Worm (Caenorhabditis elegans) whole organism, young adult: ENCODE results near the gene C24G6.8.
A peak's percentile ranks its signal among the peaks of the same experiment; 100 is the strongest.

Experiments used
- B0261.1 ChIP-seq: sonication (generic microtip); optimal IDR thresholded peaks from 2 replicates; lab custom pipeline; 2016; ENCODE audit warnings: mild to moderate bottlenecking, missing genetic modification characterization, moderate library complexity, missing compliant biosample characterization
- F10E7.11 ChIP-seq: sonication (generic microtip); optimal IDR thresholded peaks from 2 replicates; lab custom pipeline; 2017; ENCODE audit warnings: mild to moderate bottlenecking, missing genetic modification characterization, moderate library complexity, missing compliant biosample characterization
- F22D6.2 ChIP-seq: sonication (generic microtip); optimal IDR thresholded peaks from 2 replicates; lab custom pipeline; 2016; ENCODE audit warnings: mild to moderate bottlenecking, missing genetic modification characterization, missing compliant biosample characterization
- F37B4.10 ChIP-seq: fragments of 200-800 bp; sonication (Bioruptor generic); IDR thresholded peaks from 2 replicates; pipeline ENCODE4 v1.3.6; 2022; ENCODE audit warnings: missing genetic modification characterization, missing compliant biosample characterization
- F52B5.7 ChIP-seq: sonication (generic microtip); optimal IDR thresholded peaks from 2 replicates; lab custom pipeline; 2016; ENCODE audit warnings: mild to moderate bottlenecking, missing genetic modification characterization, missing compliant biosample characterization
- F57A8.1 ChIP-seq: fragments of 200-800 bp; sonication (Bioruptor generic); optimal IDR thresholded peaks from 2 replicates; lab custom pipeline; 2018; ENCODE audit warnings: mild to moderate bottlenecking, missing genetic modification characterization, moderate library complexity, missing compliant biosample characterization
- F57C9.4 ChIP-seq: sonication (generic microtip); optimal IDR thresholded peaks from 2 replicates; lab custom pipeline; 2017; ENCODE audit warnings: mild to moderate bottlenecking, missing genetic modification characterization, missing compliant biosample characterization
- T07F8.4 ChIP-seq: sonication (generic microtip); optimal IDR thresholded peaks from 2 replicates; lab custom pipeline; 2016; ENCODE audit warnings: mild to moderate bottlenecking, missing genetic modification characterization, moderate library complexity, missing compliant biosample characterization
- Y67H2A.10 ChIP-seq: fragments of 200-800 bp; sonication (Bioruptor generic); conservative IDR thresholded peaks from 2 replicates; pipeline ENCODE4 v1.3.6; 2022; ENCODE audit warnings: missing genetic modification reagents, missing genetic modification characterization, missing compliant biosample characterization
- akir-1 ChIP-seq: fragments of 200-800 bp; sonication (Bioruptor generic); optimal IDR thresholded peaks from 2 replicates; lab custom pipeline; 2018; ENCODE audit warnings: mild to moderate bottlenecking, missing genetic modification characterization, moderate library complexity, missing compliant biosample characterization
- ama-1 ChIP-seq, 3 experiments: fragments of 150-350 bp in 1 of 3; sonication (generic microtip) in 2 of 3; optimal IDR thresholded peaks; 2 replicates each; lab custom pipeline; 2014 to 2018; ENCODE audit warnings: missing biosample characterization in 2 of 3, missing genetic modification characterization in 2 of 3, missing genetic modification reagents in 2 of 3
- aptf-3 ChIP-seq: fragments of 200-800 bp; sonication (Bioruptor generic); IDR thresholded peaks from 2 replicates; pipeline ENCODE4 v1.3.6; 2022; ENCODE audit warnings: missing genetic modification characterization, missing compliant biosample characterization
- athp-1 ChIP-seq: sonication (generic microtip); optimal IDR thresholded peaks from 2 replicates; lab custom pipeline; 2017; ENCODE audit warnings: mild to moderate bottlenecking, missing genetic modification characterization, missing compliant biosample characterization
- attf-5 ChIP-seq: fragments of 200-800 bp; sonication (Bioruptor generic); optimal IDR thresholded peaks from 2 replicates; lab custom pipeline; 2018; ENCODE audit warnings: mild to moderate bottlenecking, missing genetic modification characterization, missing compliant biosample characterization
- attf-6 ChIP-seq: fragments of 200-800 bp; sonication (Bioruptor generic); IDR thresholded peaks from 2 replicates; pipeline ENCODE4 v1.3.6; 2022; ENCODE audit warnings: missing genetic modification reagents, missing genetic modification characterization, missing compliant biosample characterization
- bed-1 ChIP-seq: fragments of 200-800 bp; sonication (Bioruptor generic); IDR thresholded peaks from 2 replicates; pipeline ENCODE4 v1.3.6; 2022; ENCODE audit warnings: missing genetic modification reagents, missing genetic modification characterization, missing compliant biosample characterization
- cebp-1 ChIP-seq, 2 experiments: fragments of 200-800 bp in 1 of 2; sonication (Bioruptor generic) in 1 of 2; sonication (generic microtip) in 1 of 2; IDR thresholded peaks in 1 of 2; optimal IDR thresholded peaks in 1 of 2; 2 replicates each; pipeline versions ENCODE4 v1.3.6 to Lab custom; 2017 to 2022; ENCODE audit warnings: missing compliant biosample characterization in 2 of 2, missing genetic modification characterization in 2 of 2, mild to moderate bottlenecking in 1 of 2, missing genetic modification reagents in 1 of 2, moderate library complexity in 1 of 2
- ceh-100 ChIP-seq: fragments of 200-800 bp; sonication (Bioruptor generic); IDR thresholded peaks from 2 replicates; pipeline ENCODE4 v1.3.6; 2022; ENCODE audit warnings: missing genetic modification reagents, missing genetic modification characterization, missing compliant biosample characterization
- ceh-27 ChIP-seq: fragments of 200-800 bp; sonication (Bioruptor generic); optimal IDR thresholded peaks from 2 replicates; lab custom pipeline; 2018; ENCODE audit warnings: mild to moderate bottlenecking, missing genetic modification characterization, moderate library complexity, missing compliant biosample characterization
- dox-1 ChIP-seq: fragments of 200-800 bp; sonication (Bioruptor generic); IDR thresholded peaks from 2 replicates; pipeline ENCODE4 v1.3.6; 2022; ENCODE audit warnings: missing genetic modification reagents, missing genetic modification characterization, missing compliant biosample characterization
- dpl-1 ChIP-seq: fragments of 150-350 bp; optimal IDR thresholded peaks from 2 replicates; lab custom pipeline; 2014; ENCODE audit warnings: missing biosample characterization, missing genetic modification reagents, missing genetic modification characterization
- egl-44 ChIP-seq: fragments of 200-800 bp; sonication (Bioruptor generic); IDR thresholded peaks from 2 replicates; pipeline ENCODE4 v1.3.6; 2022; ENCODE audit warnings: missing genetic modification reagents, missing genetic modification characterization, missing compliant biosample characterization
- egrh-3 ChIP-seq: fragments of 200-800 bp; sonication (Bioruptor generic); IDR thresholded peaks from 2 replicates; pipeline ENCODE4 v1.3.6; 2022; ENCODE audit warnings: missing genetic modification reagents, missing genetic modification characterization, missing compliant biosample characterization
- ets-4 ChIP-seq: fragments of 200-800 bp; sonication (Bioruptor generic); optimal IDR thresholded peaks from 2 replicates; lab custom pipeline; 2018; ENCODE audit warnings: mild to moderate bottlenecking, missing genetic modification characterization, missing compliant biosample characterization
- gei-17 ChIP-seq: fragments of 200-800 bp; sonication (Bioruptor generic); optimal IDR thresholded peaks from 2 replicates; lab custom pipeline; 2018; ENCODE audit warnings: mild to moderate bottlenecking, missing genetic modification characterization, missing compliant biosample characterization
- him-1 ChIP-seq: sonication (generic microtip); optimal IDR thresholded peaks from 2 replicates; lab custom pipeline; 2016; ENCODE audit warnings: missing genotype, missing genetic modification reagents, missing genetic modification characterization, missing compliant biosample characterization
- lin-54 ChIP-seq: fragments of 200-800 bp; sonication (Bioruptor generic); optimal IDR thresholded peaks from 2 replicates; lab custom pipeline; 2018; ENCODE audit warnings: mild to moderate bottlenecking, missing genetic modification characterization, missing compliant biosample characterization
- lsy-27 ChIP-seq: sonication (generic microtip); optimal IDR thresholded peaks from 2 replicates; lab custom pipeline; 2017; ENCODE audit warnings: missing genetic modification characterization, mild to moderate bottlenecking, missing compliant biosample characterization, antibody characterized with exemption, missing genotype, borderline replicate concordance; ENCODE audit not compliant: insufficient read depth
- madf-10 ChIP-seq: sonication (generic microtip); optimal IDR thresholded peaks from 2 replicates; lab custom pipeline; 2016; ENCODE audit warnings: mild to moderate bottlenecking, missing genetic modification characterization, missing compliant biosample characterization
- madf-3 ChIP-seq: fragments of 200-800 bp; sonication (Bioruptor generic); IDR thresholded peaks from 2 replicates; pipeline ENCODE4 v1.3.6; 2022; ENCODE audit warnings: missing genetic modification reagents, missing genetic modification characterization, missing compliant biosample characterization
- madf-8 ChIP-seq: fragments of 200-800 bp; sonication (Bioruptor generic); conservative IDR thresholded peaks from 2 replicates; pipeline ENCODE4 v1.3.6; 2022; ENCODE audit warnings: missing genetic modification reagents, missing genetic modification characterization, missing compliant biosample characterization
- nfya-2 ChIP-seq: fragments of 200-800 bp; sonication (Bioruptor generic); IDR thresholded peaks from 2 replicates; pipeline ENCODE4 v1.3.6; 2022; ENCODE audit warnings: missing genetic modification reagents, missing genetic modification characterization, missing compliant biosample characterization
- nfyb-1 ChIP-seq: fragments of 200-800 bp; sonication (Bioruptor generic); IDR thresholded peaks from 2 replicates; pipeline ENCODE4 v1.3.6; 2022; ENCODE audit warnings: missing genetic modification reagents, missing genetic modification characterization, missing compliant biosample characterization
- nhr-27 ChIP-seq: fragments of 200-800 bp; sonication (Bioruptor generic); optimal IDR thresholded peaks from 2 replicates; lab custom pipeline; 2018; ENCODE audit warnings: mild to moderate bottlenecking, missing genetic modification characterization, moderate library complexity, missing compliant biosample characterization
- nhr-80 ChIP-seq: sonication (generic microtip); optimal IDR thresholded peaks from 2 replicates; lab custom pipeline; 2016; ENCODE audit warnings: missing genetic modification characterization, missing compliant biosample characterization
- rec-8 ChIP-seq, 2 experiments: sonication (generic microtip); optimal IDR thresholded peaks; 2 replicates each; lab custom pipeline; 2016; ENCODE audit warnings: mild to moderate bottlenecking in 2 of 2, missing genetic modification characterization in 2 of 2, missing genetic modification reagents in 2 of 2, missing genotype in 2 of 2, missing biosample characterization in 1 of 2, missing compliant biosample characterization in 1 of 2, moderate library complexity in 1 of 2
- snpc-1.3 ChIP-seq: sonication (generic microtip); optimal IDR thresholded peaks from 2 replicates; lab custom pipeline; 2017; ENCODE audit warnings: missing genetic modification characterization, mild to moderate bottlenecking, missing compliant biosample characterization, antibody characterized with exemption, moderate library complexity, missing genotype, missing genetic modification reagents; ENCODE audit not compliant: insufficient read depth
- snpc-3.4 ChIP-seq: sonication (generic microtip); optimal IDR thresholded peaks from 2 replicates; lab custom pipeline; 2017; ENCODE audit warnings: missing genetic modification characterization, mild to moderate bottlenecking, missing compliant biosample characterization, antibody characterized with exemption, moderate library complexity, missing genotype, missing genetic modification reagents
- sptf-2 ChIP-seq: fragments of 200-800 bp; sonication (Bioruptor generic); optimal IDR thresholded peaks from 2 replicates; lab custom pipeline; 2018; ENCODE audit warnings: mild to moderate bottlenecking, missing genetic modification characterization, missing compliant biosample characterization
- tbp1 ChIP-seq: fragments of 200-800 bp; sonication (Bioruptor generic); optimal IDR thresholded peaks from 2 replicates; lab custom pipeline; 2018; ENCODE audit warnings: mild to moderate bottlenecking, missing genetic modification characterization, missing compliant biosample characterization
- unc-130 ChIP-seq: sonication (generic microtip); optimal IDR thresholded peaks from 2 replicates; lab custom pipeline; 2016; ENCODE audit warnings: missing genetic modification reagents, missing genetic modification characterization, missing compliant biosample characterization
- xnd-1 ChIP-seq: sonication (generic microtip); optimal IDR thresholded peaks from 2 replicates; lab custom pipeline; 2016; ENCODE audit warnings: missing genotype, missing genetic modification reagents, missing genetic modification characterization, missing compliant biosample characterization
- zfh-2 ChIP-seq: fragments of 200-800 bp; sonication (Bioruptor generic); conservative IDR thresholded peaks from 2 replicates; pipeline ENCODE4 v1.3.6; 2022; ENCODE audit warnings: missing genetic modification reagents, missing genetic modification characterization, missing compliant biosample characterization
- zim-3 ChIP-seq: sonication (generic microtip); optimal IDR thresholded peaks from 2 replicates; lab custom pipeline; 2017; ENCODE audit warnings: mild to moderate bottlenecking, missing genetic modification characterization, moderate library complexity, missing compliant biosample characterization
- ztf-22 ChIP-seq: fragments of 200-800 bp; sonication (Bioruptor generic); optimal IDR thresholded peaks from 2 replicates; lab custom pipeline; 2018; ENCODE audit warnings: mild to moderate bottlenecking, missing genetic modification characterization, moderate library complexity, missing compliant biosample characterization

Gene C24G6.8

ce11 chrV:5504807-5505442 lies 30.7 kb downstream of the C24G6.8 start, which contains the start of the genes dnj-19 and nhr-47 (continued):
- TF ChIP-seq gei-17 (GFP tag; lab: Kevin White, UChicago) (peak; percentile 50), cebp-1 (GFP tag; IDR thresholded peaks at IDR 0.05; lab: Robert Waterston, UW) (peak; percentile 53), cebp-1 (tag; optimal IDR thresholded peaks at IDR 0.05; lab: Kevin White, UChicago) (peak; percentile 89), zim-3 (tag; lab: Kevin White, UChicago) (peak; percentile 42), him-1 (peak; percentile 36), aptf-3 (GFP tag; lab: Robert Waterston, UW) (no peak), F10E7.11 (no peak), ceh-100 (GFP tag; lab: Robert Waterston, UW) (peak; percentile 75), nhr-80 (peak; percentile 70), madf-3 (GFP tag; lab: Robert Waterston, UW) (peak; percentile 91), tbp1 (GFP tag; lab: Kevin White, UChicago) (peak; percentile 73), attf-6 (GFP tag; lab: Robert Waterston, UW) (peak; percentile 71), snpc-1.3 (no peak)

- TF ChIP-seq egrh-3 (GFP tag; lab: Robert Waterston, UW) (peak; percentile 27; the same call in 1 of the 2 replicates), athp-1 (tag; lab: Kevin White, UChicago) (no peak), madf-10 (no peak), nhr-27 (no peak), Y67H2A.10 (GFP tag; lab: Robert Waterston, UW) (no peak), F57A8.1 (no peak), madf-8 (GFP tag; lab: Robert Waterston, UW) (no peak), nfyb-1 (GFP tag; lab: Robert Waterston, UW) (0 out of 2 replicates have a peak, but pooled peaks have one; percentile 12), ets-4 (GFP tag; lab: Kevin White, UChicago) (no peak), attf-5 (GFP tag; lab: Kevin White, UChicago) (no peak), lsy-27 (tag; lab: Kevin White, UChicago) (no peak), B0261.1 (tag; lab: Kevin White, UChicago) (no peak), xnd-1 (tag; lab: Kevin White, UChicago) (no peak), F52B5.7 (no peak), T07F8.4 (tag; lab: Kevin White, UChicago) (no peak), dox-1 (GFP tag; lab: Robert Waterston, UW) (peak; percentile 13; the same call in 1 of the 2 replicates), zfh-2 (GFP tag; lab: Robert Waterston, UW) (peak; percentile 58)
Observed at ce11 chrV:5504295-5504694, 31.4 kb downstream of the C24G6.8 start.

ce11 chrV:5502701-5503100 lies 33.0 kb downstream of the C24G6.8 start:
- TF ChIP-seq F57C9.4 (tag; lab: Kevin White, UChicago), result no peak
- TF ChIP-seq akir-1, result no peak
- no peak for TF ChIP-seq dpl-1
- TF ChIP-seq F22D6.2 (tag; lab: Kevin White, UChicago), result no peak
- TF ChIP-seq ztf-22 (GFP tag; lab: Kevin White, UChicago), result no peak
- no peak for TF ChIP-seq egl-44 (GFP tag; lab: Robert Waterston, UW)
- peak; percentile 35 for TF ChIP-seq lin-54
- TF ChIP-seq bed-1, result no peak
- no peak for TF ChIP-seq unc-130 (GFP tag; lab: Kevin White, UChicago)
- peak; percentile 10 for TF ChIP-seq snpc-3.4
- TF ChIP-seq sptf-2 (GFP tag; lab: Kevin White, UChicago), result no peak
- TF ChIP-seq Y67H2A.10 (GFP tag; lab: Robert Waterston, UW), result no peak
- no peak for TF ChIP-seq snpc-1.3
- TF ChIP-seq F37B4.10 (GFP tag; lab: Robert Waterston, UW), result no peak
- TF ChIP-seq ama-1 (optimal IDR thresholded peaks at IDR 0.05; lab: Kevin White, UChicago), result peak; percentile 86
- TF ChIP-seq ama-1 (GFP tag; optimal IDR thresholded peaks at IDR 0.05; lab: Kevin White, UChicago), result no peak
- TF ChIP-seq ceh-27 (GFP tag; lab: Kevin White, UChicago), result no peak
- no peak for TF ChIP-seq rec-8 (tag; optimal IDR thresholded peaks at IDR 0.05; lab: Kevin White, UChicago)
- no peak for TF ChIP-seq nfya-2 (GFP tag; lab: Robert Waterston, UW)
